Worm (Caenorhabditis elegans) whole organism, L3 larva: Measurements from ENCODE around the gene EGAP5.1.

Source experiments
- elt-1 ChIP-seq: fragments of 150-350 bp; optimal IDR thresholded peaks from 2 replicates; lab custom pipeline; 2014; ENCODE audit warnings: missing biosample characterization, missing genetic modification characterization
- elt-2 ChIP-seq: sonication (generic microtip); optimal IDR thresholded peaks from 2 replicates; lab custom pipeline; 2016; ENCODE audit warnings: missing genetic modification reagents, mild to moderate bottlenecking, missing genetic modification characterization, missing compliant biosample characterization
- fkh-10 ChIP-seq: sonication (generic microtip); optimal IDR thresholded peaks from 2 replicates; lab custom pipeline; 2017; ENCODE audit warnings: missing biosample characterization, missing genetic modification reagents, missing genetic modification characterization
- nhr-77 ChIP-seq: fragments of 150-350 bp; optimal IDR thresholded peaks from 2 replicates; lab custom pipeline; 2014; ENCODE audit warnings: missing biosample characterization, missing genetic modification characterization
- skn-1 ChIP-seq: fragments of 150-350 bp; optimal IDR thresholded peaks from 2 replicates; lab custom pipeline; 2014; ENCODE audit warnings: missing biosample characterization, missing genetic modification characterization

DNA sequence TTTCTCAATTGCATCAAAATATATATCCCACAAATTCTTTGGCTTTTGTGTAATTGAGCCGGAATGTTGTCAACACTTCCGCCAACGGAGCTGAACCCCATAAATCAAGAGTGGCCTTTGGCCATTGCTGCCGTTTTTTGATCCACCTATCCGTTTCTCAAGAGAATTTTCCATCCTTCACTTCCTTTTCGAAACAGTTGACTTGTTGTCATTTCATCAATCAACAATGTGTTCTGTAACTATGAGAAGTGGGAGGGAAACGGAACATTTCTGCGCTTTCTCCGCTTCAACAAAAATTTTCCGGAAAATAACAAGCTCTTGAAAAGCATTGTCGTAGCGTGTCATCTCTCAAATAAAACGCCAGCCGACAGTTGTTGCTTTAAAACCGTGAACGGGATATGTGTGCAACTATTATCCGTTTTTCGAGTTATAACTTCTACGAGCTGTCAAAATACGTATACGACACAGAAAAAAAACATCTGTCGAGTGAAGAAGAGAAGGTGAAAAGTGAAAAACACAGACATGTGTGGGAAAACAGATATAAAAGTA, 37.0 kb downstream of the EGAP5.1 start:
- TF ChIP-seq nhr-77 (tag; lab: Kevin White, UChicago) (no peak), fkh-10 (GFP tag; lab: Kevin White, UChicago) (no peak), skn-1 (tag; lab: Kevin White, UChicago) (no peak), elt-2 (tag; lab: Kevin White, UChicago) (no peak), elt-1 (no peak)
